Worm (Caenorhabditis elegans) whole organism, late embryonic: ENCODE data around the gene mrpl-55.

ENCODE experiments used
- C08G9.2 ChIP-seq: sonication (generic microtip); optimal IDR thresholded peaks from 2 replicates; lab custom pipeline; 2016; ENCODE audit warnings: mild to moderate bottlenecking, missing genetic modification characterization, moderate library complexity, missing compliant biosample characterization
- C38D4.7 ChIP-seq: fragments of 200-800 bp; sonication (Bioruptor generic); optimal IDR thresholded peaks from 2 replicates; lab custom pipeline; 2018; ENCODE audit warnings: mild to moderate bottlenecking, missing genetic modification characterization, moderate library complexity, missing compliant biosample characterization
- ceh-18 ChIP-seq: sonication (generic microtip); optimal IDR thresholded peaks from 2 replicates; lab custom pipeline; 2016; ENCODE audit warnings: missing genetic modification characterization, missing compliant biosample characterization
- ceh-19 ChIP-seq: fragments of 200-800 bp; sonication (Bioruptor generic); optimal IDR thresholded peaks from 2 replicates; lab custom pipeline; 2018; ENCODE audit warnings: mild to moderate bottlenecking, missing genetic modification characterization, missing compliant biosample characterization
- ceh-31 ChIP-seq: sonication (generic microtip); optimal IDR thresholded peaks from 2 replicates; lab custom pipeline; 2016; ENCODE audit warnings: missing genetic modification characterization, missing compliant biosample characterization
- ceh-45 ChIP-seq: fragments of 200-800 bp; sonication (Bioruptor generic); IDR thresholded peaks from 2 replicates; pipeline ENCODE4 v1.3.6; 2022; ENCODE audit warnings: missing genetic modification reagents, missing genetic modification characterization, missing compliant biosample characterization
- ceh-6 ChIP-seq: fragments of 200-800 bp; sonication (Bioruptor generic); optimal IDR thresholded peaks from 2 replicates; lab custom pipeline; 2018; ENCODE audit warnings: mild to moderate bottlenecking, missing genetic modification characterization, missing compliant biosample characterization
- fkh-10 ChIP-seq: fragments of 150-350 bp; optimal IDR thresholded peaks from 2 replicates; lab custom pipeline; 2014; ENCODE audit warnings: missing biosample characterization, missing genetic modification reagents, missing genetic modification characterization
- hlh-30 ChIP-seq: sonication (generic microtip); optimal IDR thresholded peaks from 2 replicates; lab custom pipeline; 2017; ENCODE audit warnings: antibody characterized with exemption, missing genetic modification characterization, missing compliant biosample characterization; ENCODE audit not compliant: insufficient read depth
- pat-9 ChIP-seq: fragments of 200-800 bp; sonication (Bioruptor generic); optimal IDR thresholded peaks from 2 replicates; lab custom pipeline; 2018; ENCODE audit warnings: mild to moderate bottlenecking, missing genetic modification characterization, moderate library complexity, missing compliant biosample characterization
- rnt-1 ChIP-seq: sonication (generic microtip); optimal IDR thresholded peaks from 2 replicates; lab custom pipeline; 2016; ENCODE audit warnings: missing genetic modification characterization, missing compliant biosample characterization
- sox-4 ChIP-seq: sonication (generic microtip); optimal IDR thresholded peaks from 2 replicates; lab custom pipeline; 2017; ENCODE audit warnings: mild to moderate bottlenecking, missing genetic modification characterization, inconsistent platforms, missing compliant biosample characterization
- unc-42 ChIP-seq: sonication (generic microtip); optimal IDR thresholded peaks from 2 replicates; lab custom pipeline; 2016; ENCODE audit warnings: missing genotype, missing genetic modification characterization, missing compliant biosample characterization

DNA sequence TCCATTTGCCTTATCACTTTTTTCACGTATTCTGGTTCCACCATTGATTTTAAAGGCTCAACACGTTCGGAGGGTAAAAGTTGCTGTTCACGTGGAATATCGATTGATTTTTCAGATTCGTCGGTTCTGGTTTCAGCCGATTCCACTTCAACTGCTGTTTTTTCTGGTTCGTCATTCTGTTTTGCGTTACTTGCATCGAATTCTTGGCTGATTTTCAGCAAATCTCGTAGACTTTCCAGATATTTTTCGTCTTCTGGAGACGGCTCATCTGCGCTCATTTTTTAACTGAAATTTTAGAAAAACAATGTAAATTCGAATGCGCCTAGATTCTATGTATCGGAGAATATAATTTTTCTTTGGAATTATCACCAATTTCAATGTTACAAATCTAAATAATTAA is 24.1 kb upstream of the mrpl-55 start, which contains the start of gene eri-1:
- TF ChIP-seq fkh-10 (GFP tag; lab: Kevin White, UChicago), result no peak
- no peak for TF ChIP-seq unc-42 (tag; lab: Kevin White, UChicago)
- TF ChIP-seq C38D4.7 (GFP tag; lab: Kevin White, UChicago), result no peak
- TF ChIP-seq ceh-6 (GFP tag; lab: Kevin White, UChicago), result no peak
- TF ChIP-seq sox-4 (tag; lab: Kevin White, UChicago), result no peak
- TF ChIP-seq ceh-18 (tag; lab: Kevin White, UChicago), result no peak
- no peak for TF ChIP-seq C08G9.2 (tag; lab: Kevin White, UChicago)
- no peak for TF ChIP-seq ceh-19 (GFP tag; lab: Kevin White, UChicago)
- TF ChIP-seq ceh-31, result no peak
- no peak for TF ChIP-seq pat-9 (tag; lab: Kevin White, UChicago)
- no peak for TF ChIP-seq hlh-30 (tag; lab: Kevin White, UChicago)
- TF ChIP-seq rnt-1 (tag; lab: Kevin White, UChicago), result no peak
- no peak for TF ChIP-seq ceh-45 (GFP tag; lab: Robert Waterston, UW)
